Worm (Caenorhabditis elegans): Measurements from ENCODE around the gene C03C10.7.
A peak's percentile ranks its signal among the peaks of the same experiment; 100 is the strongest.

DNA sequence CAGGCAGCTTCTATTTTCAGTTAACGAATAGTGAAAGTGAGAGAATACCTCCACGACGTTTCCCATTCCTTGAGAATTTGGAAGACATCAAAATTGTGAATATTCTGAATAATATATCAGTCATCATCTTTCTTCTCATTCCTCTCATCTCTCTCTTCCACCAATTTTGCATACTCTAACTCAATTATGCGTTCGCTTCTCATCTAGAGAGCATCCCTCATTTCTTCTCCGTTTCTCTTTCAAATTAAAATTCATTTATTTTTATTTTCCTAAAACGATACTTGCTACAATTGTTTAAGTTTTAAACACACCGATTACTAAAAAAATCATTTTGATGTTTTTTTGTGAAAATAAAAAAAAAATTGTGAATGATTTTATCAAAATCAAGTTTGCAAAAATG, 7.3 kb downstream of the C03C10.7 start:
- peak; percentile 95 for TF ChIP-seq ces-1 (GFP tag; optimal IDR thresholded peaks at IDR 0.05)
- no peak for TF ChIP-seq lsy-2 (tag; optimal IDR thresholded peaks at IDR 0.05)
- no peak for TF ChIP-seq elt-3 (tag; optimal IDR thresholded peaks at IDR 0.05)
